Worm (Caenorhabditis elegans): ENCODE data around the gene clc-29.

DNA sequence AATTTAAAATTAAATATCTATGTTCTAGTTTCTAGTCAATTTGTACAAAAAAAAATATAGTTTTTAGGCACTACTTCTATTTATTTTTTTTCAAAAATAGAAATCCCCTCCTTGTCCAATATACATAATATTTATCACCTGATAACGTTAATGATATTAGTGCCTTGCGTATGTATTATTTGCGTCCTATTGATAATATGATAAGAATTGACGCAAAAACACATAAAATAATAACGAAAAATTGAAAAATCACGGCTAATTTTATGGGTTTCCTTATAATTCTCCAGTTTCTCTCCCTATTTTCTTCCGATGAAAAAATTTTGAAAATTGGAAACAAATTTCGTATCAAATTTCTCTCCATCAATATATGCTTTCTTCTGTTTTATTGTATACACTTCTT is 48.0 kb downstream of the clc-29 start:
- no peak for TF ChIP-seq tra-4 (tag; optimal IDR thresholded peaks at IDR 0.05)
- TF ChIP-seq ceh-13 (GFP tag; optimal IDR thresholded peaks at IDR 0.05): no peak
- TF ChIP-seq tbx-37 (GFP tag; conservative IDR thresholded peaks at IDR 0.05): no peak
- TF ChIP-seq sea-1 (GFP tag; conservative IDR thresholded peaks at IDR 0.05): no peak
- no peak for TF ChIP-seq ets-7 (tag; optimal IDR thresholded peaks at IDR 0.05)
- no peak for TF ChIP-seq ama-1 (optimal IDR thresholded peaks at IDR 0.05)
- no peak for TF ChIP-seq scrt-1 (GFP tag; IDR thresholded peaks at IDR 0.05)

Measured in whole organism, early embryonic.